Worm (Caenorhabditis elegans) whole organism, L2 larva: Measurements from ENCODE around the gene Y66D12A.24.

ENCODE experiments used
- C34F6.9 ChIP-seq: fragments of 150-350 bp; optimal IDR thresholded peaks from 2 replicates; lab custom pipeline; 2014; ENCODE audit warnings: missing biosample characterization, missing genetic modification characterization
- alr-1 ChIP-seq: fragments of 150-350 bp; optimal IDR thresholded peaks from 2 replicates; lab custom pipeline; 2014; ENCODE audit warnings: missing biosample characterization, missing genetic modification characterization
- aly-2 ChIP-seq: fragments of 150-350 bp; optimal IDR thresholded peaks from 2 replicates; lab custom pipeline; 2014; ENCODE audit warnings: missing biosample characterization, missing genetic modification characterization
- ama-1 ChIP-seq: fragments of 150-350 bp; optimal IDR thresholded peaks from 2 replicates; lab custom pipeline; 2018; ENCODE audit warnings: inconsistent platforms
- egl-27 ChIP-seq: sonication (generic microtip); optimal IDR thresholded peaks from 3 replicates; lab custom pipeline; 2017; ENCODE audit warnings: missing biosample characterization, missing genetic modification reagents, missing genetic modification characterization
- elt-1 ChIP-seq: fragments of 150-350 bp; optimal IDR thresholded peaks from 2 replicates; lab custom pipeline; 2014; ENCODE audit warnings: missing biosample characterization, missing genetic modification characterization
- lin-13 ChIP-seq: fragments of 150-350 bp; optimal IDR thresholded peaks from 2 replicates; lab custom pipeline; 2014; ENCODE audit warnings: missing biosample characterization, missing genetic modification reagents, missing genetic modification characterization
- mbf-1 ChIP-seq: sonication (generic microtip); optimal IDR thresholded peaks from 2 replicates; lab custom pipeline; 2017; ENCODE audit warnings: missing biosample characterization, missing genetic modification characterization
- mdl-1 ChIP-seq, 2 experiments: fragments of 150-350 bp in 1 of 2; sonication (generic microtip) in 1 of 2; optimal IDR thresholded peaks; 2 replicates each; lab custom pipeline; 2017; ENCODE audit warnings: missing biosample characterization in 2 of 2, missing genetic modification characterization in 2 of 2
- nhr-12 ChIP-seq: fragments of 150-350 bp; optimal IDR thresholded peaks from 2 replicates; lab custom pipeline; 2014; ENCODE audit warnings: missing biosample characterization, missing genetic modification characterization
- nhr-23 ChIP-seq: fragments of 150-350 bp; optimal IDR thresholded peaks from 2 replicates; lab custom pipeline; 2014; ENCODE audit warnings: missing biosample characterization, missing genetic modification reagents, missing genetic modification characterization
- nhr-25 ChIP-seq: fragments of 150-350 bp; sonication (generic microtip); optimal IDR thresholded peaks from 3 replicates; lab custom pipeline; 2014; ENCODE audit warnings: missing biosample characterization, missing genetic modification characterization
- skn-1 ChIP-seq: sonication (generic microtip); optimal IDR thresholded peaks from 2 replicates; lab custom pipeline; 2017; ENCODE audit warnings: missing biosample characterization, missing genetic modification characterization
- ztf-11 ChIP-seq: sonication (generic microtip); optimal IDR thresholded peaks from 2 replicates; lab custom pipeline; 2017; ENCODE audit warnings: missing biosample characterization, missing genetic modification characterization

ce11 chrIII:11474674-11475306 lies 21.9 kb upstream of the Y66D12A.24 start:
- TF ChIP-seq elt-1 (tag; lab: Kevin White, UChicago) (no peak), alr-1 (tag; lab: Kevin White, UChicago) (no peak), ama-1 (lab: Kevin White, UChicago) (no peak), C34F6.9 (tag; lab: Kevin White, UChicago) (no peak), nhr-12 (tag; lab: Kevin White, UChicago) (no peak), aly-2 (tag; lab: Kevin White, UChicago) (no peak), skn-1 (tag; lab: Kevin White, UChicago) (no peak), ztf-11 (tag; lab: Kevin White, UChicago) (no peak), lin-13 (GFP tag; lab: Kevin White, UChicago) (no peak), nhr-23 (no peak), nhr-25 (tag; lab: Kevin White, UChicago) (no peak), mdl-1 (tag; optimal IDR thresholded peaks at IDR 0.05; lab: Kevin White, UChicago) (no peak), mbf-1 (tag; lab: Kevin White, UChicago) (no peak), egl-27 (tag; lab: Kevin White, UChicago) (no peak)
